Fruit fly (Drosophila melanogaster) whole organism, embryonic: ENCODE measurements around the gene Reck.

Experiments used
- Awh ChIP-seq: fragments of 200-800 bp; sonication (Bioruptor generic); IDR thresholded peaks from 2 replicates; pipeline ENCODE4, ENCODE4 v1.3.6; 2022; ENCODE audit warnings: missing biosample characterization, missing genetic modification characterization
- BEAF-32 ChIP-seq: fragments of 200-800 bp; sonication (Bioruptor generic); optimal IDR thresholded peaks from 3 replicates; lab custom pipeline; 2017; ENCODE audit warnings: missing biosample characterization, missing genetic modification characterization, mild to moderate bottlenecking, moderate library complexity, missing genetic modification reagents
- CG10147 ChIP-seq: fragments of 200-800 bp; sonication (Bioruptor generic); optimal IDR thresholded peaks from 2 replicates; lab custom pipeline; 2019; ENCODE audit warnings: missing biosample characterization, mild to moderate bottlenecking, missing genetic modification characterization, moderate library complexity
- CG10209 ChIP-seq: fragments of 200-800 bp; sonication (Bioruptor generic); optimal IDR thresholded peaks from 3 replicates; lab custom pipeline; 2017; ENCODE audit warnings: missing biosample characterization, mild to moderate bottlenecking, missing genetic modification characterization, missing genetic modification reagents
- CG10462 ChIP-seq: fragments of 200-800 bp; sonication (Bioruptor generic); optimal IDR thresholded peaks from 2 replicates; lab custom pipeline; 2016; ENCODE audit warnings: missing biosample characterization, missing genetic modification characterization
- CG10959 ChIP-seq: fragments of 200-800 bp; sonication (Bioruptor generic); IDR thresholded peaks from 2 replicates; pipeline ENCODE4 v1.3.6; 2022; ENCODE audit warnings: missing biosample characterization, missing genetic modification characterization
- CG12104 ChIP-seq: fragments of 200-800 bp; sonication (Bioruptor generic); optimal IDR thresholded peaks from 3 replicates; lab custom pipeline; 2016; ENCODE audit warnings: missing biosample characterization, missing genetic modification characterization
- CG12299 ChIP-seq: fragments of 200-800 bp; sonication (Bioruptor generic); optimal IDR thresholded peaks from 2 replicates; lab custom pipeline; 2018; ENCODE audit warnings: missing biosample characterization, mild to moderate bottlenecking, missing genetic modification characterization
- CG13287 ChIP-seq: fragments of 200-800 bp; sonication (Bioruptor generic); IDR thresholded peaks from 2 replicates; pipeline ENCODE4 v1.3.6; 2022; ENCODE audit warnings: missing biosample characterization, missing genetic modification characterization; ENCODE audit not compliant: partially characterized antibody
- CG13424 ChIP-seq: fragments of 200-800 bp; sonication (Bioruptor generic); optimal IDR thresholded peaks from 2 replicates; lab custom pipeline; 2019; ENCODE audit warnings: missing biosample characterization, mild to moderate bottlenecking, missing genetic modification characterization, moderate library complexity
- CG14965 ChIP-seq: fragments of 200-800 bp; sonication (Bioruptor generic); optimal IDR thresholded peaks from 2 replicates; lab custom pipeline; 2016; ENCODE audit warnings: missing biosample characterization, missing genetic modification characterization, borderline replicate concordance
- CG1647 ChIP-seq: fragments of 200-800 bp; sonication (Bioruptor generic); optimal IDR thresholded peaks from 3 replicates; lab custom pipeline; 2016; ENCODE audit warnings: missing biosample characterization, missing genetic modification characterization
- CG16815 ChIP-seq: fragments of 200-800 bp; sonication (Bioruptor generic); optimal IDR thresholded peaks from 3 replicates; lab custom pipeline; 2017; ENCODE audit warnings: missing biosample characterization, mild to moderate bottlenecking, missing genetic modification characterization
- CG17328 ChIP-seq: fragments of 200-800 bp; sonication (Bioruptor generic); IDR thresholded peaks from 2 replicates; pipeline ENCODE4 v1.3.6; 2022; ENCODE audit warnings: missing biosample characterization, missing genetic modification characterization
- CG18764 ChIP-seq: fragments of 200-800 bp; sonication (Bioruptor generic); optimal IDR thresholded peaks from 3 replicates; lab custom pipeline; 2016; ENCODE audit warnings: missing biosample characterization, missing genetic modification characterization
- CG31224 ChIP-seq: fragments of 200-800 bp; sonication (Bioruptor generic); IDR thresholded peaks from 2 replicates; pipeline ENCODE4 v1.3.6; 2022; ENCODE audit warnings: missing biosample characterization, missing genetic modification characterization
- CG31441 ChIP-seq: fragments of 200-800 bp; sonication (Bioruptor generic); IDR thresholded peaks from 2 replicates; pipeline ENCODE4 v1.3.6; 2022; ENCODE audit warnings: missing biosample characterization, missing genetic modification characterization
- CG4424 ChIP-seq: fragments of 200-800 bp; sonication (Bioruptor generic); optimal IDR thresholded peaks from 3 replicates; lab custom pipeline; 2016; ENCODE audit warnings: missing biosample characterization, missing genetic modification characterization
- CG4707 ChIP-seq: fragments of 200-800 bp; sonication (Bioruptor generic); optimal IDR thresholded peaks from 2 replicates; lab custom pipeline; 2018; ENCODE audit warnings: missing biosample characterization, mild to moderate bottlenecking, missing genetic modification characterization, moderate library complexity
- CG6854 ChIP-seq: fragments of 200-800 bp; sonication (Bioruptor generic); optimal IDR thresholded peaks from 3 replicates; lab custom pipeline; 2017; ENCODE audit warnings: missing biosample characterization, mild to moderate bottlenecking, missing genetic modification characterization
- CG7271 ChIP-seq: fragments of 200-800 bp; sonication (Bioruptor generic); optimal IDR thresholded peaks from 2 replicates; lab custom pipeline; 2018; ENCODE audit warnings: missing biosample characterization, mild to moderate bottlenecking, missing genetic modification characterization, moderate library complexity
- CG7786 ChIP-seq: fragments of 200-800 bp; sonication (Bioruptor generic); optimal IDR thresholded peaks from 2 replicates; lab custom pipeline; 2016; ENCODE audit warnings: missing biosample characterization, missing genetic modification characterization
- D19A ChIP-seq: fragments of 200-800 bp; optimal IDR thresholded peaks from 3 replicates; lab custom pipeline; 2019; ENCODE audit warnings: missing biosample characterization, mild to moderate bottlenecking, missing genetic modification characterization, moderate library complexity
- Dp ChIP-seq: fragments of 200-800 bp; sonication (Bioruptor generic); optimal IDR thresholded peaks from 2 replicates; lab custom pipeline; 2018; ENCODE audit warnings: missing biosample characterization, mild to moderate bottlenecking, missing genetic modification characterization, moderate library complexity
- E2f1 ChIP-seq: fragments of 200-800 bp; sonication (Bioruptor generic); IDR thresholded peaks from 2 replicates; pipeline ENCODE4 v1.3.6; 2022; ENCODE audit warnings: missing biosample characterization, missing genetic modification characterization
- ERR ChIP-seq: fragments of 200-800 bp; sonication (Bioruptor generic); optimal IDR thresholded peaks from 2 replicates; lab custom pipeline; 2016; ENCODE audit warnings: missing biosample characterization, missing genetic modification characterization
- Gsc ChIP-seq: fragments of 200-800 bp; sonication (Bioruptor generic); IDR thresholded peaks from 2 replicates; pipeline ENCODE4 v1.3.6; 2022; ENCODE audit warnings: missing biosample characterization, missing genetic modification characterization
- HLH3B ChIP-seq: fragments of 200-800 bp; sonication (Bioruptor generic); IDR thresholded peaks from 2 replicates; pipeline ENCODE4 v1.3.6; 2022; ENCODE audit warnings: missing biosample characterization, missing genetic modification characterization
- HmgD ChIP-seq: fragments of 200-800 bp; sonication (Bioruptor generic); optimal IDR thresholded peaks from 3 replicates; lab custom pipeline; 2016; ENCODE audit warnings: missing biosample characterization, missing genetic modification characterization
- Hmr ChIP-seq: fragments of 200-800 bp; sonication (Bioruptor generic); optimal IDR thresholded peaks from 3 replicates; lab custom pipeline; 2017; ENCODE audit warnings: mild to moderate bottlenecking, missing biosample characterization, missing genetic modification reagents, missing genetic modification characterization
- Mad ChIP-seq: fragments of 200-800 bp; sonication (Bioruptor generic); optimal IDR thresholded peaks from 2 replicates; lab custom pipeline; 2016; ENCODE audit warnings: missing biosample characterization, missing genetic modification characterization
- Neu2 ChIP-seq: fragments of 200-800 bp; sonication (Bioruptor generic); optimal IDR thresholded peaks from 3 replicates; lab custom pipeline; 2016; ENCODE audit warnings: missing biosample characterization, missing genetic modification characterization, borderline replicate concordance
- Oli ChIP-seq: fragments of 200-800 bp; sonication (Bioruptor generic); optimal IDR thresholded peaks from 2 replicates; lab custom pipeline; 2018; ENCODE audit warnings: missing biosample characterization, mild to moderate bottlenecking, missing genetic modification characterization, moderate library complexity
- Xbp1 ChIP-seq: fragments of 200-800 bp; sonication (Bioruptor generic); optimal IDR thresholded peaks from 3 replicates; lab custom pipeline; 2016; ENCODE audit warnings: missing biosample characterization, mild to moderate bottlenecking, missing genetic modification characterization
- al ChIP-seq: fragments of 200-800 bp; sonication (Bioruptor generic); IDR thresholded peaks from 2 replicates; pipeline ENCODE4 v1.3.6; 2022; ENCODE audit warnings: missing biosample characterization, missing genetic modification characterization
- cato ChIP-seq: fragments of 200-800 bp; sonication (Bioruptor generic); optimal IDR thresholded peaks from 2 replicates; lab custom pipeline; 2016; ENCODE audit warnings: missing biosample characterization, missing genetic modification characterization, borderline replicate concordance
- caup ChIP-seq: fragments of 200-800 bp; sonication (Bioruptor generic); optimal IDR thresholded peaks from 3 replicates; lab custom pipeline; 2017; ENCODE audit warnings: missing biosample characterization, mild to moderate bottlenecking, missing genetic modification characterization, moderate library complexity; ENCODE audit not compliant: severe bottlenecking
- corto ChIP-seq: fragments of 200-800 bp; sonication (Bioruptor generic); optimal IDR thresholded peaks from 2 replicates; lab custom pipeline; 2016; ENCODE audit warnings: missing biosample characterization, mild to moderate bottlenecking, missing genetic modification characterization, moderate library complexity
- croc ChIP-seq: fragments of 200-800 bp; sonication (Bioruptor generic); conservative IDR thresholded peaks from 3 replicates; pipeline ENCODE4 v1.3.6; 2022; ENCODE audit warnings: missing biosample characterization, missing genetic modification characterization
- dan ChIP-seq: fragments of 200-800 bp; sonication (Bioruptor generic); IDR thresholded peaks from 2 replicates; pipeline ENCODE4 v1.3.6; 2022; ENCODE audit warnings: missing biosample characterization, missing genetic modification characterization
- emc ChIP-seq: fragments of 200-800 bp; sonication (Bioruptor generic); optimal IDR thresholded peaks from 2 replicates; lab custom pipeline; 2016; ENCODE audit warnings: missing biosample characterization, missing genetic modification characterization
- gcm ChIP-seq: fragments of 200-800 bp; sonication (Bioruptor generic); optimal IDR thresholded peaks from 2 replicates; lab custom pipeline; 2019; ENCODE audit warnings: missing biosample characterization, mild to moderate bottlenecking, missing genetic modification characterization, moderate library complexity
- hth ChIP-seq: fragments of >200 bp; optimal IDR thresholded peaks from 2 replicates; lab custom pipeline; 2017; ENCODE audit warnings: inconsistent platforms
- jigr1 ChIP-seq: fragments of 200-800 bp; sonication (Bioruptor generic); IDR thresholded peaks from 3 replicates; pipeline ENCODE4 v1.3.6; 2022; ENCODE audit warnings: missing biosample characterization, missing genetic modification characterization
- lmd ChIP-seq: fragments of 200-800 bp; sonication (Bioruptor generic); IDR thresholded peaks from 2 replicates; pipeline ENCODE4 v1.3.6; 2022; ENCODE audit warnings: missing biosample characterization, missing genetic modification characterization
- nom ChIP-seq: fragments of 200-800 bp; sonication (Bioruptor generic); optimal IDR thresholded peaks from 2 replicates; lab custom pipeline; 2017; ENCODE audit warnings: missing biosample characterization, missing genetic modification characterization, mild to moderate bottlenecking, moderate library complexity, missing genetic modification reagents
- pita ChIP-seq: fragments of 200-800 bp; sonication (Bioruptor generic); optimal IDR thresholded peaks from 2 replicates; lab custom pipeline; 2017; ENCODE audit warnings: missing biosample characterization, mild to moderate bottlenecking, missing genetic modification characterization
- slou ChIP-seq: fragments of 200-800 bp; sonication (Bioruptor generic); optimal IDR thresholded peaks from 3 replicates; lab custom pipeline; 2016; ENCODE audit warnings: missing biosample characterization, missing genetic modification characterization
- ttk ChIP-seq: fragments of 200-800 bp; sonication (Bioruptor generic); IDR thresholded peaks from 2 replicates; pipeline ENCODE4 v2.1.2; 2022; ENCODE audit warnings: missing biosample characterization, missing genetic modification characterization

Reck gene

DNA sequence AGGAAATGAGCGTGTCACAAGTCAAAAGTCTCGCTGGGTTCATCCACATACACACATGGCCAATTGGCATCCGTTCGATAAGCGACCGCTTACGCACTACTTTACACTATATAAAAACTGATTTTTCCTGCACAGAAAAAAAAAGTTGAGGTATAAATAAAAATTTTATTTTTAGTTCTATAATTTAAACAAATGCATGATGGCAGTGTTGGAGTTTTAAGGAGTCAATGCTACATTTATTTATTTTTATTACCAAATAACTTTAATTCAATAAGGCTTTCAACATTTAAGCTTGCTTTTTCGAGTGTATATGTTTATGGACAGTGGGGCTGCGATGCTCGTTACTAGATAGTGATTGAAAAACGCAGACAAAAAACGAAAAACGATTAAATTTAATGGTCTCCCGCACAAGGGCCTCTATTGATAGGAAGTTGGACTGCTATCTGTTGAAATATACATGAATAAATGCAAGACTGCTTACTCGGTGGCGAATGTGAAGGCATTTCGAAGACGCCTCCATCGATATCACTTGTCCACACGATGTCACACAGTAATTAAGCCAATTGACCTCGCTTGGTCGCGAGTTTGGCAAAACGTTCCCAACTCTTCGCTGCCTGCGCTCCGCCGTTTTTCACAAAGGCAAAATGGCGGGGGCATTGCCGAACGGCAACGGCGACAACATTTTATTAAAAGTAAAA is 2.1 kb downstream of the Reck start (continued):
- TF ChIP-seq CG4424 (peak; percentile 78), croc (peak; percentile 38; the same call in 2 of the 3 replicates), CG18764 (peak; percentile 48), CG13287 (GFP tag; lab: Robert Waterston, UW) (no peak), Dp (GFP tag; lab: Kevin White, UChicago) (no peak), E2f1 (GFP tag; lab: Robert Waterston, UW) (peak; percentile 62), D19A (tag; lab: Kevin White, UChicago) (peak; percentile 72), CG6854 (GFP tag; lab: Kevin White, UChicago) (peak; percentile 30), cato (GFP tag; lab: Kevin White, UChicago) (peak; percentile 20), CG4707 (GFP tag; lab: Kevin White, UChicago) (peak; percentile 49), CG13424 (tag; lab: Kevin White, UChicago) (peak; percentile 80), CG10209 (GFP tag; lab: Kevin White, UChicago) (peak; percentile 45), Gsc (GFP tag; lab: Robert Waterston, UW) (no peak), CG10462 (GFP tag; lab: Kevin White, UChicago) (no peak), corto (GFP tag; lab: Kevin White, UChicago) (no peak), CG17328 (GFP tag; lab: Robert Waterston, UW) (peak; percentile 75), Hmr (peak; percentile 62), HLH3B (GFP tag; lab: Robert Waterston, UW) (peak; percentile 72), CG31224 (0 out of 2 replicates have a peak, but pooled peaks have one; percentile 25), hth (lab: Kevin White, UChicago) (no peak), ERR (no peak), CG10959 (GFP tag; lab: Robert Waterston, UW) (peak; percentile 80), BEAF-32 (GFP tag; lab: Kevin White, UChicago) (no peak), gcm (GFP tag; lab: Kevin White, UChicago) (peak; percentile 84), CG12299 (peak; percentile 62), CG1647 (GFP tag; lab: Kevin White, UChicago) (no peak), ttk (GFP tag; lab: Robert Waterston, UW) (peak; percentile 63), lmd (GFP tag; lab: Robert Waterston, UW) (peak; percentile 71), CG10147 (GFP tag; lab: Kevin White, UChicago) (peak; percentile 76), Awh (peak; percentile 65), HmgD (GFP tag; lab: Kevin White, UChicago) (no peak), CG7786 (GFP tag; lab: Kevin White, UChicago) (no peak), Mad (GFP tag; lab: Kevin White, UChicago) (no peak), slou (GFP tag; lab: Kevin White, UChicago) (peak; percentile 25), caup (peak; percentile 35), CG31441 (peak; percentile 87), al (GFP tag; lab: Robert Waterston, UW) (peak; percentile 38; the same call in 1 of the 2 replicates), Xbp1 (GFP tag; lab: Kevin White, UChicago) (peak; percentile 77), jigr1 (0 out of 3 replicates have a peak, but pooled peaks have one; percentile 18), CG14965 (GFP tag; lab: Kevin White, UChicago) (no peak), nom (GFP tag; lab: Kevin White, UChicago) (peak; percentile 55), dan (no peak), pita (no peak), CG7271 (tag; lab: Kevin White, UChicago) (peak; percentile 16), emc (no peak), CG12104 (GFP tag; lab: Kevin White, UChicago) (peak; percentile 55), Oli (tag; lab: Kevin White, UChicago) (peak; percentile 81), Neu2 (no peak), CG16815 (peak; percentile 41)
